Fruit fly (Drosophila melanogaster) whole organism, pupa: ENCODE results near the gene par-6.
A peak's percentile ranks its signal among the peaks of the same experiment; 100 is the strongest.

Experiments used
- CG10348 ChIP-seq: fragments of 200-800 bp; sonication (Bioruptor generic); IDR thresholded peaks from 2 replicates; pipeline ENCODE4 v1.3.6; 2022; ENCODE audit warnings: missing biosample characterization, missing genetic modification characterization
- CG12605 ChIP-seq: fragments of 200-800 bp; sonication (Bioruptor generic); IDR thresholded peaks from 2 replicates; pipeline ENCODE4 v1.3.6; 2022; ENCODE audit warnings: missing biosample characterization, missing genetic modification characterization
- CG13204 ChIP-seq: fragments of 200-800 bp; sonication (Bioruptor generic); optimal IDR thresholded peaks from 2 replicates; lab custom pipeline; 2018; ENCODE audit warnings: missing biosample characterization, mild to moderate bottlenecking, missing genetic modification characterization, moderate library complexity
- CG14655 ChIP-seq: fragments of 200-800 bp; sonication (Bioruptor generic); optimal IDR thresholded peaks from 3 replicates; lab custom pipeline; 2017; ENCODE audit warnings: mild to moderate bottlenecking, missing biosample characterization, missing genetic modification reagents, missing genetic modification characterization
- CG15710 ChIP-seq: fragments of 200-800 bp; sonication (Bioruptor generic); optimal IDR thresholded peaks from 2 replicates; lab custom pipeline; 2018; ENCODE audit warnings: missing biosample characterization, mild to moderate bottlenecking, missing genetic modification characterization, moderate library complexity
- CG17806 ChIP-seq: fragments of 200-800 bp; sonication (Bioruptor generic); optimal IDR thresholded peaks from 2 replicates; lab custom pipeline; 2018; ENCODE audit warnings: missing biosample characterization, mild to moderate bottlenecking, missing genetic modification characterization, moderate library complexity
- CG32121 ChIP-seq: fragments of 200-800 bp; sonication (Bioruptor generic); IDR thresholded peaks from 2 replicates; pipeline ENCODE4 v1.3.6; 2022; ENCODE audit warnings: missing biosample characterization, missing genetic modification characterization
- CG34367 ChIP-seq: fragments of 200-800 bp; sonication (Bioruptor generic); optimal IDR thresholded peaks from 2 replicates; lab custom pipeline; 2018; ENCODE audit warnings: missing biosample characterization, mild to moderate bottlenecking, missing genetic modification characterization
- CG4496 ChIP-seq: fragments of 200-800 bp; sonication (Bioruptor generic); IDR thresholded peaks from 3 replicates; pipeline ENCODE4 v1.3.6; 2022; ENCODE audit warnings: missing biosample characterization, missing genetic modification characterization
- CG8159 ChIP-seq: fragments of 200-800 bp; sonication (Bioruptor generic); optimal IDR thresholded peaks from 3 replicates; lab custom pipeline; 2018; ENCODE audit warnings: missing biosample characterization, mild to moderate bottlenecking, missing genetic modification characterization, moderate library complexity
- CG8301 ChIP-seq: fragments of 200-800 bp; sonication (Bioruptor generic); optimal IDR thresholded peaks from 2 replicates; lab custom pipeline; 2018; ENCODE audit warnings: missing biosample characterization, mild to moderate bottlenecking, missing genetic modification characterization
- CG9948 ChIP-seq: fragments of 200-800 bp; sonication (Bioruptor generic); optimal IDR thresholded peaks from 2 replicates; lab custom pipeline; 2018; ENCODE audit warnings: missing biosample characterization, mild to moderate bottlenecking, missing genetic modification characterization, moderate library complexity
- D1 ChIP-seq: fragments of 200-800 bp; sonication (Bioruptor generic); optimal IDR thresholded peaks from 2 replicates; lab custom pipeline; 2018; ENCODE audit warnings: missing biosample characterization, mild to moderate bottlenecking, missing genetic modification characterization, moderate library complexity
- EcR ChIP-seq: fragments of 200-800 bp; sonication (Bioruptor generic); optimal IDR thresholded peaks from 3 replicates; lab custom pipeline; 2019; ENCODE audit warnings: missing biosample characterization, missing genetic modification characterization, mild to moderate bottlenecking, moderate library complexity, missing genetic modification reagents
- Ets98B ChIP-seq: fragments of 200-800 bp; sonication (Bioruptor generic); IDR thresholded peaks from 2 replicates; pipeline ENCODE4 v1.3.6; 2022; ENCODE audit warnings: missing biosample characterization, missing genetic modification characterization
- Pif1A ChIP-seq: fragments of 200-800 bp; sonication (Bioruptor generic); optimal IDR thresholded peaks from 3 replicates; lab custom pipeline; 2016; ENCODE audit warnings: missing biosample characterization, missing genetic modification characterization
- Pif1B ChIP-seq: fragments of 200-800 bp; sonication (Bioruptor generic); optimal IDR thresholded peaks from 3 replicates; lab custom pipeline; 2016; ENCODE audit warnings: missing biosample characterization, missing genetic modification characterization
- Snoo ChIP-seq: fragments of 200-800 bp; sonication (Bioruptor generic); optimal IDR thresholded peaks from 3 replicates; lab custom pipeline; 2017; ENCODE audit warnings: missing biosample characterization, mild to moderate bottlenecking, missing genetic modification characterization, inconsistent platforms
- fd96Ca ChIP-seq: fragments of 200-800 bp; sonication (Bioruptor generic); IDR thresholded peaks from 3 replicates; pipeline ENCODE4 v1.3.6; 2022; ENCODE audit warnings: missing biosample characterization, missing genetic modification characterization
- gl ChIP-seq: fragments of 200-800 bp; sonication (Bioruptor generic); optimal IDR thresholded peaks from 2 replicates; lab custom pipeline; 2018; ENCODE audit warnings: missing biosample characterization, mild to moderate bottlenecking, missing genetic modification characterization
- rn ChIP-seq: fragments of 200-800 bp; sonication (Bioruptor generic); IDR thresholded peaks from 2 replicates; pipeline ENCODE4 v1.3.6; 2022; ENCODE audit warnings: missing biosample characterization, missing genetic modification characterization

par-6 gene

dm6 chrX:17709546-17710272 lies 6.6 kb downstream of the par-6 start, which contains the start of the genes CG8173 and raskol:
Gene CG8173, minus strand, starts transcription at chrX:17709653.
Gene raskol, plus strand, starts transcription at chrX:17710144.
- no peak for TF ChIP-seq CG14655
- TF ChIP-seq CG4496: peak; percentile 41; the same call in 1 of the 3 replicates
- TF ChIP-seq D1 (tag; lab: Kevin White, UChicago): no peak
- TF ChIP-seq CG10348 (GFP tag; lab: Robert Waterston, UW): no peak
- TF ChIP-seq rn (GFP tag; lab: Robert Waterston, UW): no peak
- TF ChIP-seq CG8159 (tag; lab: Kevin White, UChicago): peak; percentile 20
- TF ChIP-seq Pif1B: no peak
- peak; percentile 53; the same call in 1 of the 2 replicates for TF ChIP-seq Ets98B
- peak; percentile 44 for TF ChIP-seq CG12605
- no peak for TF ChIP-seq CG8301 (tag; lab: Kevin White, UChicago)
- TF ChIP-seq CG13204 (GFP tag; lab: Kevin White, UChicago): no peak
- no peak for TF ChIP-seq CG17806 (tag; lab: Kevin White, UChicago)
- TF ChIP-seq CG34367: no peak
- no peak for TF ChIP-seq CG9948 (tag; lab: Kevin White, UChicago)
- no peak for TF ChIP-seq Pif1A (GFP tag; lab: Kevin White, UChicago)
- TF ChIP-seq fd96Ca: no peak
- no peak for TF ChIP-seq CG15710 (tag; lab: Kevin White, UChicago)
- TF ChIP-seq Snoo (tag; lab: Kevin White, UChicago): peak; percentile 1
- TF ChIP-seq, all 21 proteins: peak for 5

- TF ChIP-seq CG14655: no peak
- TF ChIP-seq CG17806 (tag; lab: Kevin White, UChicago): no peak
- no peak for TF ChIP-seq CG32121 (GFP tag; lab: Robert Waterston, UW)
- TF ChIP-seq Snoo (tag; lab: Kevin White, UChicago): no peak
- no peak for TF ChIP-seq CG4496
- TF ChIP-seq gl: no peak
- TF ChIP-seq CG13204 (GFP tag; lab: Kevin White, UChicago): no peak
- no peak for TF ChIP-seq CG10348 (GFP tag; lab: Robert Waterston, UW)
- TF ChIP-seq rn (GFP tag; lab: Robert Waterston, UW): no peak
- TF ChIP-seq CG8301 (tag; lab: Kevin White, UChicago): no peak
- no peak for TF ChIP-seq D1 (tag; lab: Kevin White, UChicago)
- TF ChIP-seq CG34367: no peak
- TF ChIP-seq Pif1B: no peak
- no peak for TF ChIP-seq CG12605
- TF ChIP-seq Pif1A (GFP tag; lab: Kevin White, UChicago): no peak
- no peak for TF ChIP-seq EcR (GFP tag; lab: Kevin White, UChicago)
- no peak for TF ChIP-seq CG15710 (tag; lab: Kevin White, UChicago)
- no peak for TF ChIP-seq Ets98B
- no peak for TF ChIP-seq fd96Ca
- TF ChIP-seq CG9948 (tag; lab: Kevin White, UChicago): no peak
- TF ChIP-seq, all 21 proteins: peak for 0
These were observed 7.3 kb downstream of the par-6 start for dm6 chrX:17710273-17711085.

- no peak for TF ChIP-seq D1 (tag; lab: Kevin White, UChicago)
- TF ChIP-seq CG32121 (GFP tag; lab: Robert Waterston, UW): no peak
- no peak for TF ChIP-seq Ets98B
- no peak for TF ChIP-seq CG12605
- no peak for TF ChIP-seq CG8301 (tag; lab: Kevin White, UChicago)
- no peak for TF ChIP-seq CG4496
- no peak for TF ChIP-seq fd96Ca
- no peak for TF ChIP-seq CG17806 (tag; lab: Kevin White, UChicago)
- TF ChIP-seq CG34367: no peak
- no peak for TF ChIP-seq EcR (GFP tag; lab: Kevin White, UChicago)
These were observed 8.8 kb downstream of the par-6 start for dm6 chrX:17711916-17712315.

dm6 chrX:17712466-17712865 lies 9.3 kb downstream of the par-6 start:
- no peak for TF ChIP-seq CG12605
- TF ChIP-seq CG9948 (tag; lab: Kevin White, UChicago): peak; percentile 11

dm6 chrX:17712995-17713739 lies 10.0 kb downstream of the par-6 start:
- TF ChIP-seq CG10348 (GFP tag; lab: Robert Waterston, UW) (no peak), CG12605 (no peak), CG8301 (tag; lab: Kevin White, UChicago) (peak; percentile 54), Pif1A (GFP tag; lab: Kevin White, UChicago) (no peak), CG8159 (tag; lab: Kevin White, UChicago) (peak; percentile 39), Pif1B (peak; percentile 3), D1 (tag; lab: Kevin White, UChicago) (no peak), CG15710 (tag; lab: Kevin White, UChicago) (no peak), CG9948 (tag; lab: Kevin White, UChicago) (peak; percentile 18), gl (no peak), fd96Ca (no peak), CG17806 (tag; lab: Kevin White, UChicago) (peak; percentile 44), CG34367 (no peak), EcR (GFP tag; lab: Kevin White, UChicago) (no peak), CG14655 (peak; percentile 70), CG13204 (GFP tag; lab: Kevin White, UChicago) (no peak), CG32121 (GFP tag; lab: Robert Waterston, UW) (no peak), CG4496 (peak; percentile 62), Ets98B (peak; percentile 8; the same call in 1 of the 2 replicates), rn (GFP tag; lab: Robert Waterston, UW) (no peak), Snoo (tag; lab: Kevin White, UChicago) (no peak)
